Worm (Caenorhabditis elegans) whole organism, L4/young adult: Measurements from ENCODE around the gene F38B7.11.

ENCODE experiments used
- W03F9.2 ChIP-seq: fragments of 150-350 bp; optimal IDR thresholded peaks from 2 replicates; lab custom pipeline; 2014; ENCODE audit warnings: missing biosample characterization, missing genetic modification characterization
- dao-5 ChIP-seq: sonication (generic microtip); optimal IDR thresholded peaks from 2 replicates; lab custom pipeline; 2016; ENCODE audit warnings: missing genotype, missing genetic modification characterization, moderate library complexity, missing compliant biosample characterization
- him-1 ChIP-seq: sonication (generic microtip); optimal IDR thresholded peaks from 2 replicates; lab custom pipeline; 2016; ENCODE audit warnings: missing genotype, missing genetic modification reagents, missing genetic modification characterization, missing compliant biosample characterization

- TF ChIP-seq him-1 (tag; lab: Kevin White, UChicago) (no peak), W03F9.2 (tag; lab: Kevin White, UChicago) (no peak), dao-5 (no peak)
Measured at ce11 chrV:11546795-11547194, at the start of gene F38B7.11.
